Worm (Caenorhabditis elegans) whole organism, early embryonic: Measurements from ENCODE around the gene gem-4.

Source experiments
- B0310.2 ChIP-seq: sonication (generic microtip); optimal IDR thresholded peaks from 2 replicates; lab custom pipeline; 2016; ENCODE audit warnings: mild to moderate bottlenecking, missing genetic modification characterization, missing compliant biosample characterization
- aly-1 ChIP-seq: sonication (generic microtip); optimal IDR thresholded peaks from 2 replicates; lab custom pipeline; 2016; ENCODE audit warnings: missing genetic modification characterization, missing compliant biosample characterization
- ama-1 ChIP-seq: fragments of 150-350 bp; optimal IDR thresholded peaks from 2 replicates; lab custom pipeline; 2014
- ceh-13 ChIP-seq: fragments of 200-800 bp; sonication (Bioruptor generic); optimal IDR thresholded peaks from 2 replicates; lab custom pipeline; 2018; ENCODE audit warnings: mild to moderate bottlenecking, missing genetic modification characterization, missing compliant biosample characterization
- ets-7 ChIP-seq: sonication (generic microtip); optimal IDR thresholded peaks from 2 replicates; lab custom pipeline; 2016; ENCODE audit warnings: missing genotype, missing genetic modification characterization, missing compliant biosample characterization
- flt-1 ChIP-seq: fragments of 200-800 bp; sonication (Bioruptor generic); IDR thresholded peaks from 2 replicates; pipeline ENCODE4 v1.3.6; 2022; ENCODE audit warnings: missing genetic modification characterization, missing compliant biosample characterization
- hmbx-1 ChIP-seq: sonication (generic microtip); optimal IDR thresholded peaks from 2 replicates; lab custom pipeline; 2016; ENCODE audit warnings: mild to moderate bottlenecking, missing genetic modification characterization, missing compliant biosample characterization
- hmg-4 ChIP-seq: fragments of 200-800 bp; sonication (Bioruptor generic); optimal IDR thresholded peaks from 2 replicates; lab custom pipeline; 2018; ENCODE audit warnings: mild to moderate bottlenecking, missing genetic modification characterization, missing compliant biosample characterization
- pes-1 ChIP-seq: fragments of 200-800 bp; sonication (Bioruptor generic); IDR thresholded peaks from 2 replicates; pipeline ENCODE4 v1.3.6; 2022; ENCODE audit warnings: missing genetic modification reagents, missing genetic modification characterization, missing compliant biosample characterization
- scrt-1 ChIP-seq: fragments of 200-800 bp; sonication (Bioruptor generic); IDR thresholded peaks from 2 replicates; pipeline ENCODE4 v1.3.6; 2022; ENCODE audit warnings: missing genetic modification characterization, missing compliant biosample characterization
- tbx-11 ChIP-seq: fragments of 200-800 bp; sonication (Bioruptor generic); IDR thresholded peaks from 2 replicates; pipeline ENCODE4 v1.3.6; 2022; ENCODE audit warnings: missing genetic modification characterization, missing compliant biosample characterization

DNA sequence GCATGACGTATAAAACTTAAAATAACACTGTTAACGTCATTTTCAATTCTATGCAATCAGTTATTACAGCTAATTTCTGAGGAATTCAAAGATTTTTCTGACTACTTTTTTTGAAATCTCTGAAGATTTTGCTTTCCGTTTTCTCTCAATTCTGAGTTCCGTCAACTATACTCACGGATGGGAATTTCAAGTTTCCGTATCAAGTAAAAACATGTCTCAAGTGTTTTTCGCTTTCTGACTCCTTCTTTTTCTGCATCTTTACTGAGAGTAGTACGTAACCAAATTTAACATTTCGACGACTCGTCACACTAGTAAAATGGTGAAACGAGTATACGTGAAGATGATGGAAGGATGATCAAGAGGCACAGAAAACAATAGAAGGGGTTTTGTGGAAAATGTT is 51.4 kb downstream of the gem-4 start:
- no peak for TF ChIP-seq scrt-1 (GFP tag; lab: Robert Waterston, UW)
- TF ChIP-seq B0310.2 (tag; lab: Kevin White, UChicago): no peak
- TF ChIP-seq ets-7 (tag; lab: Kevin White, UChicago): no peak
- no peak for TF ChIP-seq ama-1
- no peak for TF ChIP-seq ceh-13 (GFP tag; lab: Kevin White, UChicago)
- no peak for TF ChIP-seq flt-1 (GFP tag; lab: Robert Waterston, UW)
- no peak for TF ChIP-seq tbx-11 (GFP tag; lab: Robert Waterston, UW)
- TF ChIP-seq hmbx-1 (tag; lab: Kevin White, UChicago): no peak
- TF ChIP-seq hmg-4 (GFP tag; lab: Kevin White, UChicago): no peak
- no peak for TF ChIP-seq aly-1 (tag; lab: Kevin White, UChicago)
- no peak for TF ChIP-seq pes-1 (GFP tag; lab: Robert Waterston, UW)
